Worm (Caenorhabditis elegans) whole organism, dauer: ENCODE results near the gene clec-197.
"Not testable (repeated sequence)": the region's sequence is repeated elsewhere in the genome, so short reads cannot be mapped to it uniquely, and the experiment has no call there.

Experiments
- unc-62 ChIP-seq: sonication (generic microtip); optimal IDR thresholded peaks from 2 replicates; lab custom pipeline; 2017; ENCODE audit warnings: missing biosample characterization, missing genetic modification reagents, missing genetic modification characterization

Gene clec-197

DNA sequence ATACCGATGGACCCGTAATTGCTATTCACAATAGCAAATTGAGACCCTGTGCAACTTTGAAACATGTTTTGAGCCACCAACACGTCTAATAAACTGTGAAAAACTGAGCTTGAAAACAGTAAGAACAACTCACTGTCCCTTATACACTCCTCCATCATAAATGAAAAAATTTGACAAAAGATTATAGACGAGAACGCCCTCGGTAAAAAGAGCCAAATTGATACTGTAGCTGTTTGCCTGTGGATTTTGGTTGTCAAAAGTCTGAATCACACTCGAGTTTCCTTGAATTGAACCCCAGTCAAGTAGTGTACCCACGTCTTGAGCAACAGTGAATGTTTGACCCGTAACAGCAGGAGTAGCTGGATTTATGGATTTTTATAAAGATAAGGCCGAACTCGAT is 5.5 kb downstream of the clec-197 start:
- TF ChIP-seq unc-62 (GFP tag; lab: Kevin White, UChicago), result no peak

DNA sequence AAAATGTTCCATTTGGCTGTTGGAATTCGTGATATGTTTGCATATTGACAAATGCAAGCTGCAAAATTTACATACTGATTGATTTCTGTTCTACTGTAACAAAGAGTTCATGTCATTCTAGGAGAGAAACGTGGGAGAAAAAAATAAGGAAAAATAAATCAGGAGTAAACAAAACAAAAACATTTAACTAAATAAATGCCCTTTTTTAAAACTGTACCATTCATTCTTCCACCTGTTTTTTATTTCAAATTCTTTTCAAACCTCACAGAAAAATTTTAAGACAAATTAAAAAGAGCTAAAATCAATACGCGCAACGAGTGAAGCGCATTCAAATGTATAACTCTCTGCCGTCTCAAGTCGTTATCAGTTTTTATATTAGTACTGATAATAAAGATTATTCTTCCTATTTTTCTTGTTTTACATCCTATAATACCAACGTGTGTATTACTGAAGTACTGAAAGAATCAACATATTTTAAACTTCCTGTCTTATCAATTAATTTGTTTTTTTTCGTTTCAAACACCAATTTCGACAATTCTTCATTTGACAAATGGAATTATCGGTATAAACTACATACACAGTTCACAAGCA is 7.5 kb downstream of the clec-197 start, which contains the start of gene C49C3.10:
C49C3.10 (minus strand) TSS at position 51 of the 591 bp plus-strand sequence.
- TF ChIP-seq unc-62 (GFP tag; lab: Kevin White, UChicago), result no peak

DNA sequence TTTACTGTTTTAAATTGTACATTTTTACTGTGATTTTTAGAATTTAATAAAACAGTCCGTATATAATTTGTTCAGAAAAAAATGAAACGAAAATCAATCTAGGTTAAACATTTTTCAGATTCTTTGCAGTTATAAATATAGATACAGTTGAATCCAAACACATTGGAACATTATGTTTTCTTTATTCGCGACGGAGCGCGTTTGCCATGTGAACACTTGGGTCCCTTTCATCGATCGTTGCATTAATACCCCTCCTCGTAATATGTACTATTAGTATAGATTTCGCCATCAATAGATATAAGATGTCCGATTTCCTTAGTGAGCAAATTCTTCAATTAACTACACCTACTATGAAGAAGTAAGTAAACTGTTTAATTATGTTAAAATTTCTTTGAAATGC is 11.5 kb downstream of the clec-197 start, which contains the start of gene C49C3.8:
C49C3.8 (plus strand) TSS at position 173 of the 400 bp plus-strand sequence.
- no peak for TF ChIP-seq unc-62 (GFP tag; lab: Kevin White, UChicago)

DNA sequence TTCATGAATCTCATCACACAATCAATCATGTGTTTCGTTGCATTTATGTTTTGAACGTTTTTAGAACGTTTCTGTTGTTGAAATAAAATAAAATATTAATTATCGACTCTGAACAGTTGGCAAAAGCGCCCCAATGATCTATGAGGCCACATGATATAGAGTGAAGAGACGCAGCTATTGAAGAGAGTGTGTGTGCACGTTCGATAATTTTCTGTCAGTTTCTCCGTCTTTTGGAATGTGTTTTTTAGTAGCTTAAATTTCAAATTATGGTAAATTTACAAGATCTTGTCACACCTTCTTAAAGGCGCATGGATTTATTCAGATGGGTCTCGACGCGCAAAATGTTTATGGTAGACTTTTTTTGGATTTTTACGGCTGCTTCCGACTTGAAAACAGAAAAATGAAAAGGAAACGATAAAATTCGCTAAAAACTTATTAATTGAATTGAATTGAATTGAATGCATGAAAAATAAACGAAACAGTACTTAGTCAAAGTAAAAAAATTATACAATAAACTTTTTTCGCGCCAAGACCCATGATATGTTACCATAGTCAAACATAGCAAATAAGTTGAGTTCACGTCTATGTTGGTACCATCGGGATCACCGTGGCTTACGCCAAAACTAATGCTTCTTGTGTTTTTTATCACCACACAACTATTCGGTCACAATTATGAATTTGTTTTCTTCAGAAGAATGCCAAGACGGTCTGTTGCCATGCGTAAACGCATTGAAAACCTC is 12.8 kb downstream of the clec-197 start, which contains the start of gene C49C3.15:
C49C3.15 (plus strand) TSS at position 690 of the 740 bp plus-strand sequence.
- no peak for TF ChIP-seq unc-62 (GFP tag; lab: Kevin White, UChicago)

DNA sequence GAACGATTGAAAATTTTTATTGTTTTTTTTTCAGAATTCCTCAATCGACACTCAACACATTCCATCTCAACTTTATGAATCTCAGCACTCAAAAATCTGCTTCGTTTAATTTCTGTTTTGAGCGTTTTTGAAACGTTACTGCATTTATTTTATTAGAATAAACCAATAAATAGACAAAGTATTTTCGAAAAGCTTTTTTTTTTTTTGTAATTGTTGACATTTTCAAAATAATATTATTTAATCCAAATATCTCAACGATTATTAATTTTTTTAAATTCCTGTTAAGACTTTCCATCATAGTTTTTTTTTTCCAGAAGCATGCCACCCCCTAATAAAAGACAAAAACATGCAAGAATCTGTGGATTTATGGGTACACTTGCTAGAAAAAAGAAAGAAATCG is 14.2 kb downstream of the clec-197 start, which contains the start of gene C49C3.7:
C49C3.7 (plus strand) TSS at position 301 of the 400 bp plus-strand sequence.
- no peak for TF ChIP-seq unc-62 (GFP tag; lab: Kevin White, UChicago)

DNA sequence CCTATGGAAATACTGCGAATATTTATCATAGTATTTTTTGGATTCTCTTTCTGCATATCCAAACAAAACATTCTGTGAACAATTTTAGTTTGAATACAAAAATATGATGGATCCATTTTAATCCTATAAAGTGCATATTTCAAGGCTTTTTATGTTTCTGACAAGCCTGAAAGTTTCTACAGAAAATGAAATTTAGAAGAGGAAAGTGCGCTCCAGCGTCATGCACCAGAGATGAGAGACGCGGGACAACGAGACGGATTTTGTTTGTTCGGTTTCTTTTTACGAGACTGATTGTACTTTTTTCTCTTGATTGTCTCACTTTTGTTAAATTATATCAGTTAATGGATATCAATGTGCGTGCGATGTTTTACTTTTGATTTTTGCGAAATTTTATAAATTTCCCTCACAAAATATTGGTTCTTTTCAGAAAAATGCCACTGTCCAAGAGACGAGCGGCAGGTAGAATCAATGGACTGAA is 15.4 kb downstream of the clec-197 start, which contains the start of gene C49C3.6:
C49C3.6 (plus strand) TSS at position 428 of the 478 bp plus-strand sequence.
- TF ChIP-seq unc-62 (GFP tag; lab: Kevin White, UChicago), result no peak

DNA sequence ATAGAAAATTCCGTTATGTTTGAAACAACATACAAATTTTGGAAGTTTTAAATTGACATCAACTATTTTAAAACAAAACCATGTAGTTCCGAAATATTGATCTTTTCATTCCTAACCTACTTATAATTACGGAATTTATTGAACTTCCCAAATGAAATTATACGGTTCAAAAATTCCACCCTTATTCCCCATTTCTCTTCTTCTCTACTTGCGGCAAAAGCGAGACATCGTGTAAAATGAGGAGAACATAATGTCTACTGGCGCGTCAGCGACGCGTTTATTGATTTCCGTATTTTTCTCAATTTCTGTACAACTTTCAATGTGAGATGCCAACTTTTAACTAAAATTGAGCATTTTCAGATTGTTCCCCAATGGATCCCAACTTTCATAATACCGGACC is 17.7 kb downstream of the clec-197 start, which contains the start of gene ceh-88:
ceh-88 (plus strand) TSS at position 355 of the 400 bp plus-strand sequence.
- TF ChIP-seq unc-62 (GFP tag; lab: Kevin White, UChicago), result no peak

DNA sequence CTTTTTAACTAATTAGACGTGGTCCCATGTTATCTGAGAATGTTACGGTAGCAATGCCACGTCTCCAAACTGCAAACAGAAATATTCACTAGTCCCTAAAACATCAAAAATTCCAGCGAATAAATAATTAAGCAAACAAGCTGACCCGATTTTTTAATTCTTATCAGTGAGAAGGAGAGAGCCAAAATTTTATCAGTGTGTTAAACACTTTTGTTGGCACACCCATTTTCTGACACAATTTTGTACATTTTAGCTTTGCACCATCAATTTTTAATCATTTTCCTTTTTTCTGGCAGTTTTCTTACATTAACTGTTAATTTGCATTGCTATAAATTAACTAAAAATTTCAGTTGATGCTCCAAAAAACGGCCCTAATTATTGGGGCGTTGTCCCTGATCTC is 26.1 kb downstream of the clec-197 start, which contains the start of gene C49C3.4:
C49C3.4 (plus strand) TSS at position 351 of the 400 bp plus-strand sequence.
- no peak for TF ChIP-seq unc-62 (GFP tag; lab: Kevin White, UChicago)

DNA sequence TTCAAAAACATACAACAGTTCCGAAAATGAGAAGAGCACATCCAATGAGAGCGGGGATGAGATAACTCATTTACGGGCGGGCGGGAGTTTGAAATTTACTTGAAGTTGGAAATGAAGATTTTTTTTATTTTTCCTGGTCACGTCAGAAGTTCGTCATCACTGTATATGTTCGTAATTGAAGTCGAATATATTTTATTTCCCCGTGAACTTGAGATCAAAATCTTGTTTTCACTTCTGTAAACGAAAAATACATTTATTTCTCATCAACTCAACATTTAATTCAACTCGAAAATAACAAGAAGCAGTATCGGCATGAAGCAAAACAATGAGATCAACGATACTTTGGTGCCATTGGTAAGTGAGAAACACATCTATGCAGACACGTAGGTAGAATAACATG is 30.1 kb downstream of the clec-197 start, which contains the start of gene C49C3.20:
C49C3.20 (minus strand) TSS at position 101 of the 400 bp plus-strand sequence.
- no peak for TF ChIP-seq unc-62 (GFP tag; lab: Kevin White, UChicago)

DNA sequence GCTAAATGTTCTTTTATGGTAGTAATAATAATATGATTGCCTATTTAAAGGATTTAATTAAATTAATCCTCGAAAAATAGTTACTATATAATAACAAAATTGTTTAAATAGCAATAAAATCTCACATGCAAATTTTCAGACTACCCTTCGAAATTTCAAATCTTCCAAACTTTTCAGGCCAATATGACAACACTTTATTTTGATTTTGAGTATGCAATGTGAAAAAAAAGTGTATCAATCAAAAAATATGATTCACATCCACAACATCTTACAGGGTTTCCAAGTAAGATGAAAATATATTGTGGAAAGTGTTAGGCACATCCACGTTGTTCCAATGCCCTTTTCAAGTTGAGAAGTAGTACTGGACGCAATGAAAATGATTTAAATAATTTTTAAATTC is 34.7 kb downstream of the clec-197 start, which contains the start of gene snf-9:
snf-9 (plus strand) TSS at position 301 of the 400 bp plus-strand sequence.
- no peak for TF ChIP-seq unc-62 (GFP tag; lab: Kevin White, UChicago)

DNA sequence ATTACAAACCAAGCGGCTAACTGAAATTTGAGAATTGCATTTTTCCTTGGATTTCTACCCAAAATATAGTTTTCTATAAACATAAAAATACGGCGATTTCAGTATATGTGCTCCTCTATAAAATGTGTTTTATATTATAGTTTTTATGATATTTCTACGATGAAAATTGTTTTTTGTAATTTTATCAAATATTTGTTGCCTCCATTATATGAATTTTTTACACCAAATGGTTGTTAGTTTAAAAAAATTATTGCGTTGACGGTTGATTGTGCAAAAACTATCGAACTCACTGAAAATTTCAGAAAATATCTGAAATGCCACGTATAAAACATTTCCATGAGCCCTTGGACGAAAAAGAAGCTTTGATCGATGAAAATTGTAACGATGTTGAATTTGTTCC is 38.3 kb downstream of the clec-197 start, which contains the start of gene T28F3.9:
T28F3.9 (plus strand) TSS at position 301 of the 400 bp plus-strand sequence.
- no peak for TF ChIP-seq unc-62 (GFP tag; lab: Kevin White, UChicago)

DNA sequence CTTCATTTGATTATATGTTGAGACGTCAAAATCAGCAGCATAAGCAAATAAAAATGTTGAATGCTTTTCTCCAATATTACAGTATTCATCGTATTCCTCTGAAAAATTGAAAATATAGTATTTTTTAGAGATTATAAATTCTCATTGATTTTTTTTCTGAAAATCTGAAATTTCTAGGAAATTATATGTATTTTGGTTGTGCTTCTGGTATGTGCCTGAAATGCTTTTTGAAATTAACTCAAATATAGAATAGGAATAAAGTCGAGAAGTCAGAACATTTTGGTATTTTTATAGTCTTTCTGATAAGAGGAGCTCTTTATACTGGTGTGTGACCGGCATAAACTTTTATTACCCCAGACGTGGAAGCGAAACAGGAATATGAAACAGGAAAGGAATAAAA is 39.3 kb downstream of the clec-197 start, which contains the start of gene T28F3.8:
T28F3.8 (minus strand) TSS at position 101 of the 400 bp plus-strand sequence.
- TF ChIP-seq unc-62 (GFP tag; lab: Kevin White, UChicago), result not testable (repeated sequence)

DNA sequence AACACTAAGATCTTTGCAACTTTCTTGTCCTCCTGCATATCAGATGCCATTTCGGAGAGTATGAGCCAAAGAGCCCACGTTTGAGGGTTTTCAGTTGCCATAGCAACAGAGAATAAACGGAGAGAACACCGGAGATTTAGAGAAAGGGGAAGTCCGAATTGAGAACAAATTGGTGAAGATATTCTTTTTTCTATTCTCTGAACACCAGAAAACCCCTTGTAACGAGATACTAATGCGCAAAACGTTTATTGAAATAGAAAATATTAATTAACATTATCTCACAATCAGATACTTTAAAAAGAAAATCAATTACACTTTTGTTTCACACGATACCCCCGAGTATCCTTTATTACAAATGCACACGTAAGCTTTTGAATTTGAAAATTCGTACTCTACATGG is 44.6 kb downstream of the clec-197 start, which contains the start of gene ifta-2:
ifta-2 (minus strand) TSS at position 101 of the 400 bp plus-strand sequence.
- TF ChIP-seq unc-62 (GFP tag; lab: Kevin White, UChicago), result no peak
